Fruit fly (Drosophila melanogaster) whole organism, embryonic: ENCODE data around the gene ich.

Source experiments
- Adf1 ChIP-seq: fragments of 200-800 bp; sonication (Bioruptor generic); IDR thresholded peaks from 2 replicates; pipeline ENCODE4 v1.3.6; 2022; ENCODE audit warnings: missing biosample characterization, missing genetic modification characterization
- Awh ChIP-seq: fragments of 200-800 bp; sonication (Bioruptor generic); IDR thresholded peaks from 2 replicates; pipeline ENCODE4, ENCODE4 v1.3.6; 2022; ENCODE audit warnings: missing biosample characterization, missing genetic modification characterization
- Bdp1 ChIP-seq: fragments of 200-800 bp; sonication (Bioruptor generic); optimal IDR thresholded peaks from 3 replicates; lab custom pipeline; 2016; ENCODE audit warnings: missing biosample characterization, missing genetic modification characterization
- Blimp-1 ChIP-seq: fragments of 200-800 bp; sonication (Bioruptor generic); optimal IDR thresholded peaks from 3 replicates; lab custom pipeline; 2018; ENCODE audit warnings: missing biosample characterization, missing genetic modification characterization, mild to moderate bottlenecking, moderate library complexity, missing genetic modification reagents
- Bteb2 ChIP-seq: fragments of 200-800 bp; sonication (Bioruptor generic); optimal IDR thresholded peaks from 2 replicates; lab custom pipeline; 2016; ENCODE audit warnings: missing biosample characterization, missing genetic modification characterization
- CG10431 ChIP-seq: fragments of 200-800 bp; sonication (Bioruptor generic); optimal IDR thresholded peaks from 3 replicates; lab custom pipeline; 2018; ENCODE audit warnings: missing biosample characterization, mild to moderate bottlenecking, missing genetic modification characterization
- CG11398 ChIP-seq: fragments of 200-800 bp; sonication (Bioruptor generic); optimal IDR thresholded peaks from 2 replicates; lab custom pipeline; 2016; ENCODE audit warnings: missing biosample characterization, missing genetic modification characterization
- CG12236 ChIP-seq: fragments of 200-800 bp; sonication (Bioruptor generic); optimal IDR thresholded peaks from 2 replicates; lab custom pipeline; 2016; ENCODE audit warnings: missing biosample characterization, missing genetic modification characterization
- CG12391 ChIP-seq: fragments of 200-800 bp; sonication (Bioruptor generic); optimal IDR thresholded peaks from 3 replicates; lab custom pipeline; 2018; ENCODE audit warnings: missing biosample characterization, mild to moderate bottlenecking, missing genetic modification characterization, moderate library complexity
- CG13123 ChIP-seq: fragments of 200-800 bp; sonication (Bioruptor generic); optimal IDR thresholded peaks from 2 replicates; lab custom pipeline; 2016; ENCODE audit warnings: missing biosample characterization, missing genetic modification characterization
- CG14965 ChIP-seq: fragments of 200-800 bp; sonication (Bioruptor generic); optimal IDR thresholded peaks from 2 replicates; lab custom pipeline; 2016; ENCODE audit warnings: missing biosample characterization, missing genetic modification characterization, borderline replicate concordance
- CG1529 ChIP-seq: fragments of 200-800 bp; sonication (Bioruptor generic); optimal IDR thresholded peaks from 3 replicates; lab custom pipeline; 2018; ENCODE audit warnings: missing biosample characterization, missing genetic modification characterization
- CG15696 ChIP-seq: fragments of 200-800 bp; sonication (Bioruptor generic); optimal IDR thresholded peaks from 2 replicates; lab custom pipeline; 2019; ENCODE audit warnings: missing biosample characterization, mild to moderate bottlenecking, missing genetic modification characterization, moderate library complexity
- CG30403 ChIP-seq: fragments of 200-800 bp; sonication (Bioruptor generic); optimal IDR thresholded peaks from 3 replicates; lab custom pipeline; 2016; ENCODE audit warnings: missing biosample characterization, missing genetic modification characterization
- CG31224 ChIP-seq: fragments of 200-800 bp; sonication (Bioruptor generic); IDR thresholded peaks from 2 replicates; pipeline ENCODE4 v1.3.6; 2022; ENCODE audit warnings: missing biosample characterization, missing genetic modification characterization
- CG31365 ChIP-seq: fragments of 200-800 bp; sonication (Bioruptor generic); optimal IDR thresholded peaks from 2 replicates; lab custom pipeline; 2018; ENCODE audit warnings: missing biosample characterization, mild to moderate bottlenecking, missing genetic modification characterization
- CG3407 ChIP-seq: fragments of 200-800 bp; sonication (Bioruptor generic); optimal IDR thresholded peaks from 2 replicates; lab custom pipeline; 2018; ENCODE audit warnings: missing biosample characterization, mild to moderate bottlenecking, missing genetic modification characterization
- CG42726 ChIP-seq: fragments of 200-800 bp; sonication (Bioruptor generic); IDR thresholded peaks from 2 replicates; pipeline ENCODE4 v1.3.6; 2022; ENCODE audit warnings: missing biosample characterization, missing genetic modification characterization; ENCODE audit not compliant: partially characterized antibody
- CG5953 ChIP-seq: fragments of 200-800 bp; sonication (Bioruptor generic); IDR thresholded peaks from 2 replicates; pipeline ENCODE4 v1.3.6; 2022; ENCODE audit warnings: missing biosample characterization, missing genetic modification characterization
- CG6254 ChIP-seq: fragments of 200-800 bp; sonication (Bioruptor generic); optimal IDR thresholded peaks from 3 replicates; lab custom pipeline; 2017; ENCODE audit warnings: mild to moderate bottlenecking, missing biosample characterization, missing genetic modification reagents, missing genetic modification characterization
- CG6654 ChIP-seq: fragments of 200-800 bp; sonication (Bioruptor generic); optimal IDR thresholded peaks from 2 replicates; lab custom pipeline; 2017; ENCODE audit warnings: missing biosample characterization, mild to moderate bottlenecking, missing genetic modification characterization
- CG7271 ChIP-seq: fragments of 200-800 bp; sonication (Bioruptor generic); optimal IDR thresholded peaks from 2 replicates; lab custom pipeline; 2018; ENCODE audit warnings: missing biosample characterization, mild to moderate bottlenecking, missing genetic modification characterization, moderate library complexity
- CG9932 ChIP-seq: fragments of 200-800 bp; sonication (Bioruptor generic); IDR thresholded peaks from 2 replicates; pipeline ENCODE4 v1.3.6; 2022; ENCODE audit warnings: missing biosample characterization, missing genetic modification characterization
- E2f1 ChIP-seq: fragments of 200-800 bp; sonication (Bioruptor generic); IDR thresholded peaks from 2 replicates; pipeline ENCODE4 v1.3.6; 2022; ENCODE audit warnings: missing biosample characterization, missing genetic modification characterization
- Hand ChIP-seq: fragments of 200-800 bp; sonication (Bioruptor generic); optimal IDR thresholded peaks from 2 replicates; lab custom pipeline; 2017; ENCODE audit warnings: mild to moderate bottlenecking, missing biosample characterization, missing genetic modification reagents, missing genetic modification characterization
- MTF-1 ChIP-seq: fragments of 200-800 bp; sonication (Bioruptor generic); optimal IDR thresholded peaks from 2 replicates; lab custom pipeline; 2018; ENCODE audit warnings: missing biosample characterization, mild to moderate bottlenecking, missing genetic modification characterization, borderline replicate concordance
- Neu2 ChIP-seq: fragments of 200-800 bp; sonication (Bioruptor generic); optimal IDR thresholded peaks from 3 replicates; lab custom pipeline; 2016; ENCODE audit warnings: missing biosample characterization, missing genetic modification characterization, borderline replicate concordance
- Optix ChIP-seq: fragments of 200-800 bp; sonication (Bioruptor generic); IDR thresholded peaks from 3 replicates; pipeline ENCODE4 v1.3.6; 2022; ENCODE audit warnings: missing biosample characterization, missing genetic modification characterization
- Ptx1 ChIP-seq: fragments of 200-800 bp; sonication (Bioruptor generic); IDR thresholded peaks from 2 replicates; pipeline ENCODE4 v1.3.6; 2022; ENCODE audit warnings: missing biosample characterization, missing genetic modification characterization
- al ChIP-seq: fragments of 200-800 bp; sonication (Bioruptor generic); IDR thresholded peaks from 2 replicates; pipeline ENCODE4 v1.3.6; 2022; ENCODE audit warnings: missing biosample characterization, missing genetic modification characterization
- ap ChIP-seq: fragments of 200-800 bp; sonication (Bioruptor generic); IDR thresholded peaks from 2 replicates; pipeline ENCODE4 v1.3.6; 2022; ENCODE audit warnings: missing biosample characterization, missing genetic modification characterization
- ash1 ChIP-seq: fragments of 200-800 bp; sonication (Bioruptor generic); optimal IDR thresholded peaks from 2 replicates; lab custom pipeline; 2018; ENCODE audit warnings: missing biosample characterization, mild to moderate bottlenecking, missing genetic modification characterization
- cato ChIP-seq: fragments of 200-800 bp; sonication (Bioruptor generic); optimal IDR thresholded peaks from 2 replicates; lab custom pipeline; 2016; ENCODE audit warnings: missing biosample characterization, missing genetic modification characterization, borderline replicate concordance
- chif ChIP-seq, 2 experiments: fragments of 200-800 bp; sonication (Bioruptor generic); optimal IDR thresholded peaks; 3 replicates each; lab custom pipeline; 2016; ENCODE audit warnings: missing biosample characterization in 2 of 2, missing genetic modification characterization in 2 of 2
- croc ChIP-seq: fragments of 200-800 bp; sonication (Bioruptor generic); conservative IDR thresholded peaks from 3 replicates; pipeline ENCODE4 v1.3.6; 2022; ENCODE audit warnings: missing biosample characterization, missing genetic modification characterization
- ems ChIP-seq: fragments of 200-800 bp; sonication (Bioruptor generic); optimal IDR thresholded peaks from 3 replicates; lab custom pipeline; 2016; ENCODE audit warnings: missing biosample characterization, missing genetic modification characterization
- gsb-n ChIP-seq: fragments of 200-800 bp; sonication (Bioruptor generic); optimal IDR thresholded peaks from 3 replicates; lab custom pipeline; 2018; ENCODE audit warnings: missing biosample characterization, mild to moderate bottlenecking, missing genetic modification characterization
- gt ChIP-seq: fragments of 200-800 bp; sonication (Bioruptor generic); IDR thresholded peaks from 2 replicates; pipeline ENCODE4 v1.3.6; 2022; ENCODE audit warnings: missing biosample characterization, missing genetic modification characterization
- jumu ChIP-seq: fragments of 200-800 bp; sonication (Bioruptor generic); optimal IDR thresholded peaks from 3 replicates; lab custom pipeline; 2016; ENCODE audit warnings: missing biosample characterization, missing genetic modification characterization
- kay ChIP-seq: fragments of 200-800 bp; sonication (Bioruptor generic); optimal IDR thresholded peaks from 2 replicates; lab custom pipeline; 2016; ENCODE audit warnings: missing biosample characterization, missing genetic modification characterization
- klu ChIP-seq: fragments of 200-800 bp; sonication (Bioruptor generic); IDR thresholded peaks from 2 replicates; pipeline ENCODE4 v1.3.6; 2022; ENCODE audit warnings: missing biosample characterization, missing genetic modification characterization
- row ChIP-seq: fragments of 200-800 bp; sonication (Bioruptor generic); IDR thresholded peaks from 3 replicates; pipeline ENCODE4 v1.3.6; 2022; ENCODE audit warnings: missing biosample characterization, missing genetic modification characterization
- scrt ChIP-seq: fragments of 200-800 bp; sonication (Bioruptor generic); optimal IDR thresholded peaks from 2 replicates; lab custom pipeline; 2018; ENCODE audit warnings: missing biosample characterization, mild to moderate bottlenecking, missing genetic modification characterization, moderate library complexity
- shn ChIP-seq: fragments of 200-800 bp; sonication (Bioruptor generic); optimal IDR thresholded peaks from 3 replicates; lab custom pipeline; 2016; ENCODE audit warnings: missing biosample characterization, missing genetic modification characterization
- tna ChIP-seq: fragments of 200-800 bp; sonication (Bioruptor generic); IDR thresholded peaks from 2 replicates; pipeline ENCODE4 v1.3.6; 2022; ENCODE audit warnings: missing biosample characterization, missing genetic modification characterization; ENCODE audit not compliant: partially characterized antibody
- zen2 ChIP-seq: fragments of 200-800 bp; sonication (Bioruptor generic); IDR thresholded peaks from 3 replicates; pipeline ENCODE4 v1.3.6; 2022; ENCODE audit warnings: missing biosample characterization, missing genetic modification characterization; ENCODE audit not compliant: partially characterized antibody
- zf30C ChIP-seq: fragments of 200-800 bp; sonication (Bioruptor generic); optimal IDR thresholded peaks from 3 replicates; lab custom pipeline; 2018; ENCODE audit warnings: missing biosample characterization, mild to moderate bottlenecking, missing genetic modification characterization
- zfh1 ChIP-seq: fragments of 200-800 bp; sonication (Bioruptor generic); IDR thresholded peaks from 3 replicates; pipeline ENCODE4 v1.3.6; 2022; ENCODE audit warnings: missing biosample characterization, missing genetic modification characterization
- zfh2 ChIP-seq: fragments of 200-800 bp; sonication (Bioruptor generic); optimal IDR thresholded peaks from 2 replicates; lab custom pipeline; 2016; ENCODE audit warnings: missing biosample characterization, missing genetic modification characterization

ich gene

dm6 chr3R:8938494-8939404 is 24.1 kb downstream of the ich start, which contains the start of gene ScsbetaA (continued):
- TF ChIP-seq CG11398 (GFP tag; lab: Kevin White, UChicago) (no peak), CG30403 (GFP tag; lab: Kevin White, UChicago) (no peak), Hand (GFP tag; lab: Kevin White, UChicago) (no peak), Bdp1 (no peak), CG42726 (GFP tag; lab: Robert Waterston, UW) (peak; percentile 89), zfh2 (GFP tag; lab: Kevin White, UChicago) (peak; percentile 4), ems (no peak), CG9932 (GFP tag; lab: Robert Waterston, UW) (peak; percentile 51), gsb-n (tag; lab: Kevin White, UChicago) (no peak), ap (no peak), Optix (no peak), row (GFP tag; lab: Robert Waterston, UW) (peak; percentile 33; the same call in 1 of the 3 replicates), gt (GFP tag; lab: Robert Waterston, UW) (no peak), CG1529 (GFP tag; lab: Kevin White, UChicago) (no peak), E2f1 (GFP tag; lab: Robert Waterston, UW) (no peak), CG6654 (GFP tag; lab: Kevin White, UChicago) (no peak), cato (GFP tag; lab: Kevin White, UChicago) (no peak), Adf1 (GFP tag; lab: Robert Waterston, UW) (no peak), CG10431 (GFP tag; lab: Kevin White, UChicago) (no peak), klu (GFP tag; lab: Robert Waterston, UW) (no peak), CG15696 (tag; lab: Kevin White, UChicago) (no peak), CG5953 (GFP tag; lab: Robert Waterston, UW) (no peak), zen2 (GFP tag; lab: Robert Waterston, UW) (peak; percentile 25; the same call in 1 of the 3 replicates), CG12391 (tag; lab: Kevin White, UChicago) (no peak), al (GFP tag; lab: Robert Waterston, UW) (no peak), Bteb2 (GFP tag; lab: Kevin White, UChicago) (no peak), chif (GFP tag; optimal IDR thresholded peaks at IDR 0.05; lab: Kevin White, UChicago) (no peak), CG31365 (tag; lab: Kevin White, UChicago) (no peak), MTF-1 (GFP tag; lab: Kevin White, UChicago) (no peak), CG3407 (GFP tag; lab: Kevin White, UChicago) (no peak), kay (GFP tag; lab: Kevin White, UChicago) (peak; percentile 51), ash1 (GFP tag; lab: Kevin White, UChicago) (no peak), shn (GFP tag; lab: Kevin White, UChicago) (no peak), CG14965 (no peak), Ptx1 (no peak), Neu2 (GFP tag; lab: Kevin White, UChicago) (peak; percentile 94), CG12236 (GFP tag; lab: Kevin White, UChicago) (no peak), CG13123 (GFP tag; lab: Kevin White, UChicago) (no peak), Blimp-1 (GFP tag; lab: Kevin White, UChicago) (peak; percentile 57), croc (no peak), Awh (GFP tag; lab: Robert Waterston, UW) (peak; percentile 34; the same call in 1 of the 2 replicates), CG7271 (tag; lab: Kevin White, UChicago) (no peak), CG6254 (GFP tag; lab: Kevin White, UChicago) (no peak), scrt (peak; percentile 39), jumu (GFP tag; lab: Kevin White, UChicago) (no peak), tna (GFP tag; lab: Robert Waterston, UW) (peak; percentile 66), zf30C (GFP tag; lab: Kevin White, UChicago) (no peak), zfh1 (GFP tag; lab: Robert Waterston, UW) (no peak), CG31224 (GFP tag; lab: Robert Waterston, UW) (no peak)
